Worm (Caenorhabditis elegans) whole organism, L1 larva: Measurements from ENCODE around the gene T01B6.1.
A peak's percentile ranks its signal among the peaks of the same experiment; 100 is the strongest.

ENCODE experiments used
- Y116A8C.19 ChIP-seq: sonication (generic microtip); optimal IDR thresholded peaks from 2 replicates; lab custom pipeline; 2016; ENCODE audit warnings: missing compliant biosample characterization, missing genetic modification characterization, borderline replicate concordance
- aha-1 ChIP-seq: fragments of 150-350 bp; optimal IDR thresholded peaks from 2 replicates; lab custom pipeline; 2014; ENCODE audit warnings: missing biosample characterization, missing genetic modification characterization
- blmp-1 ChIP-seq: fragments of 150-350 bp; optimal IDR thresholded peaks from 2 replicates; lab custom pipeline; 2014; ENCODE audit warnings: missing biosample characterization, missing genetic modification characterization
- ceh-8 ChIP-seq: fragments of 200-800 bp; sonication (Bioruptor generic); optimal IDR thresholded peaks from 2 replicates; lab custom pipeline; 2018; ENCODE audit warnings: mild to moderate bottlenecking, missing genetic modification characterization, moderate library complexity, missing compliant biosample characterization
- ceh-88 ChIP-seq: fragments of 200-800 bp; sonication (Bioruptor generic); IDR thresholded peaks from 2 replicates; pipeline ENCODE4 v1.3.6; 2022; ENCODE audit warnings: missing genetic modification characterization, missing compliant biosample characterization
- efl-1 ChIP-seq, 4 experiments: fragments of 150-350 bp; optimal IDR thresholded peaks in 3 of 4; peaks in 1 of 4; 1 replicate in 1 of 4; 2 replicates in 3 of 4; lab custom pipeline; 2014; ENCODE audit warnings: missing biosample characterization in 2 of 4, missing genetic modification characterization in 2 of 4, missing genetic modification reagents in 2 of 4
- egl-13 ChIP-seq: sonication (generic microtip); optimal IDR thresholded peaks from 2 replicates; lab custom pipeline; 2016; ENCODE audit warnings: missing genotype, missing genetic modification reagents, missing genetic modification characterization, missing compliant biosample characterization
- elt-2 ChIP-seq: sonication (generic microtip); optimal IDR thresholded peaks from 2 replicates; lab custom pipeline; 2016; ENCODE audit warnings: missing genetic modification characterization, mild to moderate bottlenecking, inconsistent platforms, missing compliant biosample characterization, missing genetic modification reagents
- fkh-4 ChIP-seq: sonication (generic microtip); optimal IDR thresholded peaks from 2 replicates; lab custom pipeline; 2016; ENCODE audit warnings: missing compliant biosample characterization, missing genetic modification characterization, borderline replicate concordance
- fos-1 ChIP-seq: fragments of 150-350 bp; optimal IDR thresholded peaks from 2 replicates; lab custom pipeline; 2014; ENCODE audit warnings: missing biosample characterization, missing genetic modification characterization
- hlh-17 ChIP-seq: fragments of 200-800 bp; sonication (Bioruptor generic); optimal IDR thresholded peaks from 2 replicates; lab custom pipeline; 2018; ENCODE audit warnings: missing genetic modification characterization, mild to moderate bottlenecking, missing compliant biosample characterization, moderate library complexity, borderline replicate concordance
- hpl-2 ChIP-seq: fragments of 150-350 bp; optimal IDR thresholded peaks from 2 replicates; lab custom pipeline; 2014; ENCODE audit warnings: missing biosample characterization, missing genetic modification reagents, missing genetic modification characterization
- irx-1 ChIP-seq: sonication (generic microtip); optimal IDR thresholded peaks from 2 replicates; lab custom pipeline; 2016; ENCODE audit warnings: missing genetic modification characterization, missing compliant biosample characterization
- lin-13 ChIP-seq: fragments of 150-350 bp; optimal IDR thresholded peaks from 2 replicates; lab custom pipeline; 2014; ENCODE audit warnings: missing biosample characterization, missing genetic modification reagents, missing genetic modification characterization
- lin-14 ChIP-seq: fragments of 200-800 bp; sonication (Bioruptor generic); optimal IDR thresholded peaks from 2 replicates; lab custom pipeline; 2018; ENCODE audit warnings: mild to moderate bottlenecking, missing genetic modification characterization, moderate library complexity, missing compliant biosample characterization
- lin-35 ChIP-seq, 2 experiments: fragments of 150-350 bp; optimal IDR thresholded peaks; 2 replicates each; lab custom pipeline; 2014; ENCODE audit warnings: missing biosample characterization in 2 of 2, missing genetic modification characterization in 2 of 2, missing genetic modification reagents in 2 of 2
- lin-39 ChIP-seq: fragments of 150-350 bp; optimal IDR thresholded peaks from 2 replicates; lab custom pipeline; 2014; ENCODE audit warnings: missing biosample characterization, missing genetic modification reagents, missing genetic modification characterization
- lsy-2 ChIP-seq, 2 experiments: fragments of 150-350 bp; optimal IDR thresholded peaks; 2 replicates each; lab custom pipeline; 2014; ENCODE audit warnings: missing biosample characterization in 2 of 2, missing genetic modification characterization in 2 of 2
- mab-9 ChIP-seq: fragments of 200-800 bp; sonication (Bioruptor generic); IDR thresholded peaks from 2 replicates; pipeline ENCODE4 v1.3.6; 2022; ENCODE audit warnings: missing genetic modification reagents, missing genetic modification characterization, missing compliant biosample characterization
- mdl-1 ChIP-seq, 2 experiments: fragments of 150-350 bp; optimal IDR thresholded peaks; 2 replicates each; lab custom pipeline; 2014 to 2017; ENCODE audit warnings: missing biosample characterization in 2 of 2, missing genetic modification characterization in 2 of 2, inconsistent platforms in 1 of 2
- mef-2 ChIP-seq: fragments of 150-350 bp; optimal IDR thresholded peaks from 2 replicates; lab custom pipeline; 2014; ENCODE audit warnings: missing biosample characterization, missing genetic modification characterization
- nhr-19 ChIP-seq: fragments of 200-800 bp; sonication (Bioruptor generic); conservative IDR thresholded peaks from 2 replicates; pipeline ENCODE4 v1.3.6; 2022; ENCODE audit warnings: missing genetic modification characterization, missing compliant biosample characterization
- nhr-20 ChIP-seq: sonication (generic microtip); optimal IDR thresholded peaks from 2 replicates; lab custom pipeline; 2016; ENCODE audit warnings: mild to moderate bottlenecking, missing genetic modification characterization, missing compliant biosample characterization
- nhr-71 ChIP-seq: sonication (generic microtip); optimal IDR thresholded peaks from 2 replicates; lab custom pipeline; 2016; ENCODE audit warnings: mild to moderate bottlenecking, missing genetic modification characterization, moderate library complexity, missing compliant biosample characterization
- nhr-77 ChIP-seq: fragments of 150-350 bp; optimal IDR thresholded peaks from 2 replicates; lab custom pipeline; 2014; ENCODE audit warnings: missing biosample characterization, missing genetic modification characterization
- nhr-84 ChIP-seq: sonication (generic microtip); optimal IDR thresholded peaks from 2 replicates; lab custom pipeline; 2017; ENCODE audit warnings: missing biosample characterization, missing genetic modification characterization
- nhr-85 ChIP-seq: sonication (generic microtip); peaks from one replicate; lab custom pipeline; 2016; ENCODE audit warnings: missing genetic modification characterization, inconsistent platforms, missing compliant biosample characterization
- nhr-90 ChIP-seq: sonication (generic microtip); optimal IDR thresholded peaks from 2 replicates; lab custom pipeline; 2016; ENCODE audit warnings: mild to moderate bottlenecking, missing genetic modification characterization, missing compliant biosample characterization; ENCODE audit not compliant: poor library complexity
- pag-3 ChIP-seq: sonication (generic microtip); optimal IDR thresholded peaks from 2 replicates; lab custom pipeline; 2017; ENCODE audit warnings: missing genetic modification characterization, mild to moderate bottlenecking, missing compliant biosample characterization, antibody characterized with exemption, borderline replicate concordance; ENCODE audit not compliant: insufficient read depth
- pax-3 ChIP-seq: fragments of 200-800 bp; sonication (Bioruptor generic); optimal IDR thresholded peaks from 2 replicates; lab custom pipeline; 2018; ENCODE audit warnings: mild to moderate bottlenecking, missing genetic modification characterization, moderate library complexity, missing compliant biosample characterization
- pqm-1 ChIP-seq: sonication (generic microtip); optimal IDR thresholded peaks from 3 replicates; lab custom pipeline; 2017; ENCODE audit warnings: missing biosample characterization, missing genetic modification characterization
- skn-1 ChIP-seq: fragments of 150-350 bp; optimal IDR thresholded peaks from 2 replicates; lab custom pipeline; 2014; ENCODE audit warnings: missing biosample characterization, missing genetic modification characterization
- snu-23 ChIP-seq: sonication (generic microtip); optimal IDR thresholded peaks from 2 replicates; lab custom pipeline; 2016; ENCODE audit warnings: missing genetic modification characterization, missing compliant biosample characterization
- sptf-1 ChIP-seq: fragments of 150-350 bp; optimal IDR thresholded peaks from 2 replicates; lab custom pipeline; 2014; ENCODE audit warnings: missing biosample characterization, missing genetic modification characterization
- sup-37 ChIP-seq: fragments of 200-800 bp; sonication (Bioruptor generic); optimal IDR thresholded peaks from 2 replicates; lab custom pipeline; 2018; ENCODE audit warnings: mild to moderate bottlenecking, missing genetic modification characterization, missing compliant biosample characterization
- swsn-7 ChIP-seq: sonication (generic microtip); optimal IDR thresholded peaks from 2 replicates; lab custom pipeline; 2016; ENCODE audit warnings: missing genetic modification characterization, missing compliant biosample characterization
- tbx-2 ChIP-seq: sonication (generic microtip); optimal IDR thresholded peaks from 2 replicates; lab custom pipeline; 2016; ENCODE audit warnings: missing genetic modification characterization, missing compliant biosample characterization
- tlp-1 ChIP-seq: fragments of 150-350 bp; optimal IDR thresholded peaks from 2 replicates; lab custom pipeline; 2014; ENCODE audit warnings: missing biosample characterization, missing genetic modification characterization
- unc-98 ChIP-seq: fragments of 200-800 bp; sonication (Bioruptor generic); IDR thresholded peaks from 2 replicates; pipeline ENCODE4 v1.3.6; 2022; ENCODE audit warnings: missing genetic modification characterization, missing compliant biosample characterization
- zip-4 ChIP-seq: fragments of 200-800 bp; sonication (Bioruptor generic); optimal IDR thresholded peaks from 2 replicates; lab custom pipeline; 2018; ENCODE audit warnings: mild to moderate bottlenecking, missing genetic modification characterization, moderate library complexity, missing compliant biosample characterization
- ztf-11 ChIP-seq, 2 experiments: sonication (generic microtip); optimal IDR thresholded peaks; 2 replicates each; lab custom pipeline; 2016 to 2017; ENCODE audit warnings: missing genetic modification characterization in 2 of 2, missing biosample characterization in 1 of 2, missing compliant biosample characterization in 1 of 2
- ztf-4 ChIP-seq: fragments of 150-350 bp; optimal IDR thresholded peaks from 2 replicates; lab custom pipeline; 2014; ENCODE audit warnings: missing biosample characterization, missing genetic modification characterization

Gene T01B6.1

ce11 chrX:2372134-2372533 lies 36.6 kb downstream of the T01B6.1 start (continued):
- TF ChIP-seq mef-2 (tag; lab: Kevin White, UChicago): no peak

ce11 chrX:2375300-2376035 lies 40.0 kb downstream of the T01B6.1 start, which contains the start of gene F47G3.3:
Gene F47G3.3, plus strand, starts transcription at chrX:2375985.
- no peak for TF ChIP-seq tbx-2 (tag; lab: Kevin White, UChicago)
- peak; percentile 95 for TF ChIP-seq blmp-1 (tag; lab: Kevin White, UChicago)

ce11 chrX:2380818-2381217 lies 45.3 kb downstream of the T01B6.1 start:
- peak in 1 of 2 experiments; percentile 19 for TF ChIP-seq lsy-2 (tag; optimal IDR thresholded peaks at IDR 0.05; lab: Kevin White, UChicago)
- TF ChIP-seq sptf-1 (tag; lab: Kevin White, UChicago): no peak
- TF ChIP-seq snu-23 (GFP tag; lab: Kevin White, UChicago): peak; percentile 50
- TF ChIP-seq blmp-1 (tag; lab: Kevin White, UChicago): peak; percentile 13
- TF ChIP-seq skn-1: peak; percentile 24
- TF ChIP-seq nhr-85 (tag; lab: Kevin White, UChicago): peak; percentile 73
- TF ChIP-seq nhr-71 (tag; lab: Kevin White, UChicago): peak; percentile 48
- peak; percentile 68 for TF ChIP-seq lin-14 (GFP tag; lab: Kevin White, UChicago)
- TF ChIP-seq pag-3: peak; percentile 7
- TF ChIP-seq pax-3 (tag; lab: Kevin White, UChicago): no peak
- peak in 1 of 2 experiments; percentile 15 for TF ChIP-seq lin-35 (GFP tag; optimal IDR thresholded peaks at IDR 0.05; lab: Kevin White, UChicago)
- no peak for TF ChIP-seq lin-39 (tag; lab: Kevin White, UChicago)
- peak; percentile 12 for TF ChIP-seq nhr-20 (tag; lab: Kevin White, UChicago)
- TF ChIP-seq efl-1 (optimal IDR thresholded peaks at IDR 0.05; lab: Kevin White, UChicago): no peak
- peak in 1 of 2 experiments; percentile 88 for TF ChIP-seq efl-1 (GFP tag; optimal IDR thresholded peaks at IDR 0.05 in 1 of 2; lab: Kevin White, UChicago)
- TF ChIP-seq, all 84 proteins: peak for 11

ce11 chrX:2381282-2381681 lies 45.8 kb downstream of the T01B6.1 start, which contains the start of gene F47G3.4:
Gene F47G3.4, plus strand, starts transcription at chrX:2381582.
- no peak for TF ChIP-seq tlp-1 (tag; lab: Kevin White, UChicago)
- TF ChIP-seq lsy-2 (tag; optimal IDR thresholded peaks at IDR 0.05; lab: Kevin White, UChicago): no peak
- TF ChIP-seq hpl-2 (GFP tag; lab: Kevin White, UChicago): no peak
- no peak for TF ChIP-seq ceh-88 (GFP tag; lab: Robert Waterston, UW)
- TF ChIP-seq nhr-84 (tag; lab: Kevin White, UChicago): no peak
- no peak for TF ChIP-seq swsn-7 (tag; lab: Kevin White, UChicago)
- TF ChIP-seq pqm-1 (tag; lab: Kevin White, UChicago): no peak
- TF ChIP-seq irx-1 (tag; lab: Kevin White, UChicago): no peak
- TF ChIP-seq lin-13: no peak
- no peak for TF ChIP-seq nhr-90 (tag; lab: Kevin White, UChicago)
- TF ChIP-seq egl-13 (tag; lab: Kevin White, UChicago): no peak
- no peak for TF ChIP-seq pax-3 (tag; lab: Kevin White, UChicago)
- TF ChIP-seq sptf-1 (tag; lab: Kevin White, UChicago): no peak
- no peak for TF ChIP-seq fos-1 (tag; lab: Kevin White, UChicago)
- TF ChIP-seq nhr-19 (GFP tag; lab: Robert Waterston, UW): no peak
- TF ChIP-seq, all 84 proteins: peak for 0

- TF ChIP-seq nhr-77 (no peak), ztf-4 (no peak), hlh-17 (no peak), Y116A8C.19 (tag; lab: Kevin White, UChicago) (no peak), zip-4 (GFP tag; lab: Kevin White, UChicago) (peak; percentile 0), sup-37 (GFP tag; lab: Kevin White, UChicago) (no peak), aha-1 (tag; lab: Kevin White, UChicago) (no peak), elt-2 (tag; lab: Kevin White, UChicago) (peak; percentile 0), mdl-1 (tag; optimal IDR thresholded peaks at IDR 0.05; lab: Kevin White, UChicago) (peak in 1 of 2 experiments; percentile 28), ceh-8 (GFP tag; lab: Kevin White, UChicago) (no peak), egl-13 (tag; lab: Kevin White, UChicago) (no peak), mab-9 (no peak), unc-98 (GFP tag; lab: Robert Waterston, UW) (no peak), ztf-11 (tag; optimal IDR thresholded peaks at IDR 0.05; lab: Kevin White, UChicago) (no peak), fkh-4 (tag; lab: Kevin White, UChicago) (no peak), mef-2 (tag; lab: Kevin White, UChicago) (no peak), nhr-20 (tag; lab: Kevin White, UChicago) (peak; percentile 75), swsn-7 (tag; lab: Kevin White, UChicago) (peak; percentile 75), lsy-2 (tag; optimal IDR thresholded peaks at IDR 0.05; lab: Kevin White, UChicago) (peak; percentile 73 to 74)
Observed at ce11 chrX:2382227-2382626, 46.7 kb downstream of the T01B6.1 start.
